Fruit fly (Drosophila melanogaster): ENCODE data around the gene CG1806.

CG1806 gene

DNA sequence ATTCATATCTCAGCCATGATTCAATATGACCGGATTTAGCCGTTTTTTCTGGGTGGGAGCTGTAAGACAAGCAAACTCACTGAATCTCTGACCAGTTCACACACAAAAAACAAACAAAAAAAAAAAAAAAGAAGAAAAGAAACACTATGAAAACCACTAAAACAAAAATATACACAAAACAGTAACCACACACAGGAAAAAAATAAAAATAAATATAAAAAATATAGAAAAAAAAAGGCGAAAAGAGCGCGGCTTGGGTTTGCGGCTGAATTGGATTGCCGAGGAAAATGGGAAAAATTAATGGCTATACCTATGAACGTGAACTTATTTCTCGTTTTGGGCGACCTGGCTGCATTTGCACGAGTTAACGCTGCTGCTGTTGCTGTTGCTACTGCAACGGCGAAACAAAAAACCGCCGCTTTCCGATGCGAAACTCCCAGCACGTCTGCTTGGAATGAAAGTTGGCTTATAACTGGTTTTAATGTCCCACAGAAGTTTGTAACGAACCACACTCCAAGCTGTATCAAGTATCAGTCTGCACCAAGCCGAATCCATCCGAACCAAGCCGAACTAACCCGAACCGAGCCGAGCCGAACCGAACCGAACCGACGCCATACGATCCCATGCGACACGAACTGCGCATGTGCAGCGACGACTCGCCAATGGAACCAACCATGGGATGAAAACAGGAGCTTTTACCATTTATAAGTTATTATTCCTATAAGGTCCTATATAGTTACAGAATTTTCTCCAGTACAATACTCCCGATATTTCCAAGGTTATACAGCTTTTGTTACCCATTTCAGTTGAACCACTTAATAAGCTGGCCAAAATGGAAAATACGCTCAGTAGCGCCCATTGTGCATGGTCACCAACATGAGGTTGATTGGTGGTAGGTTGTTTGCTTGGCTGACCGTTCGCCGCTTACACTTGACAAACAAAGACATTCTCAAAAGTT is 3.3 kb upstream of the CG1806 start, which contains the start of gene fw (continued):
- TF ChIP-seq CG11093 (GFP tag; IDR thresholded peaks at IDR 0.05) (no peak), HLH3B (GFP tag; IDR thresholded peaks at IDR 0.05) (peak; percentile 62; the same call in 1 of the 2 replicates), insv (GFP tag; optimal IDR thresholded peaks at IDR 0.05) (no peak), H15 (GFP tag; IDR thresholded peaks at IDR 0.05) (peak; percentile 47; the same call in 1 of the 3 replicates), eve (GFP tag; optimal IDR thresholded peaks at IDR 0.05) (peak in 1 of 2 experiments; percentile 34), CG3995 (GFP tag; optimal IDR thresholded peaks at IDR 0.05) (no peak), dpn (GFP tag; optimal IDR thresholded peaks at IDR 0.05) (peak; percentile 7 to 34), CG3726 (GFP tag; IDR thresholded peaks at IDR 0.05) (0 out of 3 replicates have a peak, but pooled peaks have one; percentile 6), CG4707 (GFP tag; optimal IDR thresholded peaks at IDR 0.05) (peak; percentile 92), Dip2 (GFP tag; IDR thresholded peaks at IDR 0.05) (no peak), CG17829 (tag; optimal IDR thresholded peaks at IDR 0.05) (peak; percentile 22), Drgx (GFP tag; IDR thresholded peaks at IDR 0.05) (peak; percentile 83), oc (tag; optimal IDR thresholded peaks at IDR 0.05) (no peak), NC2β (GFP tag; optimal IDR thresholded peaks at IDR 0.05) (no peak), CG8388 (GFP tag; optimal IDR thresholded peaks at IDR 0.05) (no peak), p53 (GFP tag; optimal IDR thresholded peaks at IDR 0.05) (no peak), CG9797 (GFP tag; optimal IDR thresholded peaks at IDR 0.05) (no peak), dmrt11E (tag; optimal IDR thresholded peaks at IDR 0.05) (peak; percentile 4), Hmx (GFP tag; optimal IDR thresholded peaks at IDR 0.05) (no peak), hb (GFP tag; IDR thresholded peaks at IDR 0.05; ENCODE audit: partially characterized antibody) (no peak), CG30020 (tag; optimal IDR thresholded peaks at IDR 0.05) (no peak), Abd-B (GFP tag; optimal IDR thresholded peaks at IDR 0.05) (no peak), CG34376 (GFP tag; optimal IDR thresholded peaks at IDR 0.05) (no peak), CG7271 (tag; optimal IDR thresholded peaks at IDR 0.05) (no peak), Pdp1 (GFP tag; optimal IDR thresholded peaks at IDR 0.05) (peak in 1 of 2 experiments; percentile 32), tgo (GFP tag; IDR thresholded peaks at IDR 0.05) (peak; percentile 45; the same call in 2 of the 3 replicates), CG13894 (tag; optimal IDR thresholded peaks at IDR 0.05) (peak; percentile 15), CG34422 (GFP tag; IDR thresholded peaks at IDR 0.05) (0 out of 3 replicates have a peak, but pooled peaks have one; percentile 26), CG6689 (GFP tag; IDR thresholded peaks at IDR 0.05) (0 out of 2 replicates have a peak, but pooled peaks have one; percentile 11), CG9817 (tag; optimal IDR thresholded peaks at IDR 0.05) (peak; percentile 14), CG3163 (GFP tag; optimal IDR thresholded peaks at IDR 0.05) (peak; percentile 5), CG4424 (GFP tag; optimal IDR thresholded peaks at IDR 0.05) (no peak), D19A (tag; optimal IDR thresholded peaks at IDR 0.05) (peak; percentile 2), CG14441 (GFP tag; IDR thresholded peaks at IDR 0.05) (peak; percentile 60), CG2120 (GFP tag; optimal IDR thresholded peaks at IDR 0.05) (peak; percentile 35), CG8765 (GFP tag; IDR thresholded peaks at IDR 0.05) (no peak), Sin3A (optimal IDR thresholded peaks at IDR 0.05) (no peak), dysf (GFP tag; IDR thresholded peaks at IDR 0.05) (0 out of 3 replicates have a peak, but pooled peaks have one; percentile 33), CG10209 (GFP tag; optimal IDR thresholded peaks at IDR 0.05) (no peak), CG10654 (GFP tag; optimal IDR thresholded peaks at IDR 0.05) (no peak), CG18262 (tag; optimal IDR thresholded peaks at IDR 0.05) (no peak), CG15011 (GFP tag; optimal IDR thresholded peaks at IDR 0.05) (no peak), CG9215 (GFP tag; IDR thresholded peaks at IDR 0.05) (no peak), CG9727 (GFP tag; optimal IDR thresholded peaks at IDR 0.05) (no peak), PHDP (tag; optimal IDR thresholded peaks at IDR 0.05) (peak; percentile 38), tio (GFP tag; optimal IDR thresholded peaks at IDR 0.05) (no peak), Lhr (GFP tag; optimal IDR thresholded peaks at IDR 0.05) (no peak), CG12155 (GFP tag; optimal IDR thresholded peaks at IDR 0.05) (no peak)
